Fruit fly (Drosophila melanogaster): ENCODE results near the gene Lint-O.

dm6 chrX:2743601-2744000 is 45.1 kb downstream of the Lint-O start:
- TF ChIP-seq pan (optimal IDR thresholded peaks at IDR 0.05) (no peak), EcR (GFP tag; optimal IDR thresholded peaks at IDR 0.05) (no peak), psq (optimal IDR thresholded peaks at IDR 0.05) (no peak)
